Worm (Caenorhabditis elegans): Measurements from ENCODE around the gene dct-19.
A peak's percentile ranks its signal among the peaks of the same experiment; 100 is the strongest.

dct-19 gene

DNA sequence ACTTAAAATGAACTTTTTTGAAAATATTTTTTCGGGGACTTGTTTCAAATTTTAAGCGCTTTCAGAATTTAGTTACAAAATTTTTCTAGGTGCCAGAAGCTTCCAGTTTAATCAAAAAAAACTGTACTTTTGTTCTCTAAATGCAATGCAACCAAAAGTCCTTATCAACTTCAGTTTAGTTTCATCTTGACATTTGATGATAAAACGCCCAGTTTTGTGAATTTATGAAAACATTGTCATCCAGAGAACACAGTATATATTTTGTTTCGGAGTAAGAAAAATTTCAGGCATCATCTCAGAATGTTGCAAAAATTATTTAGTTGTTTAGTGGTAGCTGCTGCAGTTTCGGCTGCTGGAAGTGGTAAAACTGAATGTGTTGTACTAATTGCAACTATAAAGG lies 15.0 kb downstream of the dct-19 start, which contains the start of gene F55G11.6:
TSS of gene F55G11.6 (plus strand) at position 301 of the 400 bp plus-strand sequence.
- no peak for TF ChIP-seq ceh-2 (tag; optimal IDR thresholded peaks at IDR 0.05)
- TF ChIP-seq hlh-13 (GFP tag; optimal IDR thresholded peaks at IDR 0.05): no peak
- TF ChIP-seq ceh-6 (GFP tag; optimal IDR thresholded peaks at IDR 0.05): no peak
- no peak for TF ChIP-seq K09A11.1 (tag; optimal IDR thresholded peaks at IDR 0.05; ENCODE audit: insufficient read depth)
- TF ChIP-seq pqm-1 (tag; optimal IDR thresholded peaks at IDR 0.05): no peak
- no peak for TF ChIP-seq unc-55 (GFP tag; optimal IDR thresholded peaks at IDR 0.05)
- no peak for TF ChIP-seq ceh-24 (tag; optimal IDR thresholded peaks at IDR 0.05)
- TF ChIP-seq K02D7.2 (tag; optimal IDR thresholded peaks at IDR 0.05): no peak
- no peak for TF ChIP-seq ref-2 (tag; optimal IDR thresholded peaks at IDR 0.05)
- TF ChIP-seq mec-3 (tag; optimal IDR thresholded peaks at IDR 0.05; ENCODE audit: borderline replicate concordance): no peak
- no peak for TF ChIP-seq tbx-7 (tag; optimal IDR thresholded peaks at IDR 0.05)
- TF ChIP-seq fkh-10 (GFP tag; optimal IDR thresholded peaks at IDR 0.05): no peak
- TF ChIP-seq odd-2 (tag; optimal IDR thresholded peaks at IDR 0.05): no peak
- no peak for TF ChIP-seq ceh-34 (tag; optimal IDR thresholded peaks at IDR 0.05)
- no peak for TF ChIP-seq pat-9 (tag; optimal IDR thresholded peaks at IDR 0.05)
- no peak for TF ChIP-seq unc-3 (GFP tag; conservative IDR thresholded peaks at IDR 0.05)
- no peak for TF ChIP-seq unc-3 (tag; optimal IDR thresholded peaks at IDR 0.05)
- TF ChIP-seq hlh-8 (tag; optimal IDR thresholded peaks at IDR 0.05): no peak
- no peak for TF ChIP-seq C38D4.7 (GFP tag; optimal IDR thresholded peaks at IDR 0.05)

DNA sequence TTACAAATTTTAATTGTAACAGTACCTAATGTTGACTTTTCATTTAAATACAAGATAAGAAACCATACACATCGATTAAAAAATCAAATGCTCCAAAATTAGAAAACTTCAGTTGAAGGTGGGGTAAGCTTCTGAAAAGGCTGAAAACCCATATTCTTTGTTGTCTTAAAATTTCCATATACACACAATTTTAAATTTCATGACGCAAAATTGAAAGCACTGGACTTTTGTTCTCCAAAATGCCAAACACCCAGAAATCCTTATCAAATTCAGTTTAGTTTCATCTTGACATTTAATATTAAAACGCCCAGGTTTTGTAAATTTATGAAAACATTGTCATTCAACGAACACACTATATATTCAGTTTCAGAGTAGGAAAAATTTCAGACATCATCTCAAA lies 17.4 kb downstream of the dct-19 start, which contains the start of gene F55G11.7:
TSS of gene F55G11.7 (plus strand) at position 301 of the 400 bp plus-strand sequence.
- TF ChIP-seq ref-2 (tag; optimal IDR thresholded peaks at IDR 0.05) (no peak), fkh-6 (tag; optimal IDR thresholded peaks at IDR 0.05) (no peak), elt-2 (tag; optimal IDR thresholded peaks at IDR 0.05) (no peak), ceh-31 (tag; optimal IDR thresholded peaks at IDR 0.05) (no peak), lim-6 (tag; optimal IDR thresholded peaks at IDR 0.05) (no peak), pat-9 (tag; optimal IDR thresholded peaks at IDR 0.05) (no peak), ceh-6 (GFP tag; optimal IDR thresholded peaks at IDR 0.05) (no peak), pag-3 (tag; optimal IDR thresholded peaks at IDR 0.05; ENCODE audit: borderline replicate concordance) (no peak), fax-1 (tag; optimal IDR thresholded peaks at IDR 0.05) (no peak), ceh-19 (GFP tag; optimal IDR thresholded peaks at IDR 0.05) (no peak), lin-11 (tag; optimal IDR thresholded peaks at IDR 0.05) (no peak), ama-1 (optimal IDR thresholded peaks at IDR 0.05) (no peak), eyg-1 (tag; optimal IDR thresholded peaks at IDR 0.05) (no peak), C08G9.2 (tag; optimal IDR thresholded peaks at IDR 0.05) (no peak), unc-55 (GFP tag; optimal IDR thresholded peaks at IDR 0.05) (no peak), ceh-18 (tag; optimal IDR thresholded peaks at IDR 0.05) (no peak), rnt-1 (tag; optimal IDR thresholded peaks at IDR 0.05) (no peak), pax-1 (tag; optimal IDR thresholded peaks at IDR 0.05) (no peak), ceh-2 (tag; optimal IDR thresholded peaks at IDR 0.05) (no peak), hlh-15 (tag; optimal IDR thresholded peaks at IDR 0.05) (no peak)

DNA sequence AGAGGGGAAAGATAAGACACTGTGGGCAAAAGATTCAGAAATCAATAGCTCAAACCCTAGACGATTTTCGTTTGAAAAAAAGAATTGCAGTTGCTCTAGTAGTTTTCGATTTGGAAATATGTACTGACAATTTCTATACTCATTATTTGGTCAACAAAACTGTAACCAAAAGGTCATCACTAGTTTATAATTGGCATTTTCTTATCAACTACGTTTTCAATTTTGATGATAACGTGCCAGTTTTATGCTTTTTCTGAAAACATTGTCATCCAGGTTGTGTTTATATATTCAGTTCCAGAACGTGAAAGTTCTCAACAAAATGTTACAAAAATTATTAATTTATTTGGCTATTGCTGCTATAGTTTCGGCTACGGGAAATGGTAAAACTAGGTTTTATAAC lies 19.8 kb downstream of the dct-19 start, which contains the start of gene F55G11.8:
TSS of gene F55G11.8 (plus strand) at position 245 of the 400 bp plus-strand sequence.
- TF ChIP-seq che-1 (tag; optimal IDR thresholded peaks at IDR 0.05) (no peak), Y22D7AL.16 (tag; optimal IDR thresholded peaks at IDR 0.05) (no peak), gmeb-2 (tag; optimal IDR thresholded peaks at IDR 0.05) (no peak), madf-2 (tag; optimal IDR thresholded peaks at IDR 0.05) (no peak), elt-2 (tag; optimal IDR thresholded peaks at IDR 0.05) (peak; percentile 3), nhr-232 (tag; optimal IDR thresholded peaks at IDR 0.05) (no peak)

DNA sequence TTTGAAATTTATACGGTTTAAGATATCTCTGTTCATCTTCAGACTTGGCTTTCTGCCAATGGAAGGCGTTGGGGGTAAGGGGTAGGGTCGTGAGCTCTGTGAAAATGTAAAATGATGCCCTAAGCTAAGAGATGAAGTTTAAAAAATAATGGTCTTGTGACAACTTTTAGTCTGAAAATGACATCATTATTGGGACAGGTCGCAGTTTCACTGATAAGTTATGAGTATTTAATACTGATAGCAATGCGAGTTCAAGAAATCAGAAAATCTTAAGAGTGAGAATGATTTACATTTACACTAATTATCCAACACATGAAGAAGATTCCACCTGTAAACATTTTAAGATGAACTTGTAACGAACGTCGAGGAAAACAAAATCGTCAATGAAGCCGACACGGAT lies 21.9 kb downstream of the dct-19 start:
- TF ChIP-seq che-1 (tag; optimal IDR thresholded peaks at IDR 0.05) (no peak), ceh-31 (tag; optimal IDR thresholded peaks at IDR 0.05) (no peak), sdc-2 (tag; optimal IDR thresholded peaks at IDR 0.05) (no peak), nfya-1 (tag; optimal IDR thresholded peaks at IDR 0.05) (no peak), ahr-1 (tag; optimal IDR thresholded peaks at IDR 0.05) (no peak), unc-3 (GFP tag; conservative IDR thresholded peaks at IDR 0.05) (no peak), unc-3 (tag; optimal IDR thresholded peaks at IDR 0.05) (no peak), pag-3 (tag; optimal IDR thresholded peaks at IDR 0.05; ENCODE audit: borderline replicate concordance) (no peak), ceh-6 (GFP tag; optimal IDR thresholded peaks at IDR 0.05) (no peak), hlh-13 (GFP tag; optimal IDR thresholded peaks at IDR 0.05) (no peak), mec-3 (tag; optimal IDR thresholded peaks at IDR 0.05; ENCODE audit: borderline replicate concordance) (no peak), elt-2 (tag; optimal IDR thresholded peaks at IDR 0.05) (no peak), F13H6.1 (tag; optimal IDR thresholded peaks at IDR 0.05) (no peak), pat-9 (tag; optimal IDR thresholded peaks at IDR 0.05) (no peak), K09A11.1 (tag; optimal IDR thresholded peaks at IDR 0.05; ENCODE audit: insufficient read depth) (no peak), unc-86 (tag; optimal IDR thresholded peaks at IDR 0.05) (no peak), lim-6 (tag; optimal IDR thresholded peaks at IDR 0.05) (no peak), ama-1 (optimal IDR thresholded peaks at IDR 0.05) (no peak)

All from whole organism, late embryonic.